Fruit fly (Drosophila melanogaster) whole organism, prepupa: ENCODE results near the gene CG43339.

Experiments used
- CG10631 ChIP-seq: fragments of 200-800 bp; sonication (Bioruptor generic); optimal IDR thresholded peaks from 2 replicates; lab custom pipeline; 2016; ENCODE audit warnings: missing biosample characterization, missing genetic modification characterization
- CG10669 ChIP-seq: fragments of 200-800 bp; sonication (Bioruptor generic); optimal IDR thresholded peaks from 3 replicates; lab custom pipeline; 2018; ENCODE audit warnings: missing biosample characterization, mild to moderate bottlenecking, missing genetic modification characterization, moderate library complexity
- CG11294 ChIP-seq: fragments of 200-800 bp; sonication (Bioruptor generic); IDR thresholded peaks from 2 replicates; pipeline ENCODE4 v1.3.6; 2022; ENCODE audit warnings: missing biosample characterization, missing genetic modification characterization
- CG11762 ChIP-seq: fragments of 200-800 bp; sonication (Bioruptor generic); optimal IDR thresholded peaks from 3 replicates; lab custom pipeline; 2016; ENCODE audit warnings: missing biosample characterization, missing genetic modification characterization; ENCODE audit not compliant: insufficient read depth
- CG11902 ChIP-seq: fragments of 200-800 bp; sonication (Bioruptor generic); optimal IDR thresholded peaks from 3 replicates; lab custom pipeline; 2016; ENCODE audit warnings: missing biosample characterization, missing genetic modification characterization
- CG1621 ChIP-seq: fragments of 200-800 bp; sonication (Bioruptor generic); optimal IDR thresholded peaks from 3 replicates; lab custom pipeline; 2018; ENCODE audit warnings: missing biosample characterization, mild to moderate bottlenecking, missing genetic modification characterization
- CG3032 ChIP-seq: fragments of 200-800 bp; optimal IDR thresholded peaks from 2 replicates; lab custom pipeline; 2019; ENCODE audit warnings: missing biosample characterization, mild to moderate bottlenecking, missing genetic modification characterization, moderate library complexity
- CG31627 ChIP-seq: fragments of 200-800 bp; sonication (Bioruptor generic); optimal IDR thresholded peaks from 3 replicates; lab custom pipeline; 2016; ENCODE audit warnings: missing biosample characterization, missing genetic modification characterization
- CG32006 ChIP-seq: fragments of 200-800 bp; sonication (Bioruptor generic); optimal IDR thresholded peaks from 3 replicates; lab custom pipeline; 2017; ENCODE audit warnings: missing biosample characterization, mild to moderate bottlenecking, missing genetic modification characterization
- CG34406 ChIP-seq: fragments of 200-800 bp; sonication (Bioruptor generic); optimal IDR thresholded peaks from 3 replicates; lab custom pipeline; 2016; ENCODE audit warnings: missing biosample characterization, missing genetic modification characterization
- CG3919 ChIP-seq: fragments of 200-800 bp; sonication (Bioruptor generic); optimal IDR thresholded peaks from 3 replicates; lab custom pipeline; 2016; ENCODE audit warnings: missing biosample characterization, missing genetic modification characterization
- CG4318 ChIP-seq: fragments of 200-800 bp; sonication (Bioruptor generic); optimal IDR thresholded peaks from 3 replicates; lab custom pipeline; 2017; ENCODE audit warnings: missing biosample characterization, mild to moderate bottlenecking, missing genetic modification characterization
- CG6163 ChIP-seq: fragments of 200-800 bp; sonication (Bioruptor generic); IDR thresholded peaks from 3 replicates; pipeline ENCODE4 v1.3.6; 2022; ENCODE audit warnings: missing biosample characterization, missing genetic modification characterization
- CG6276 ChIP-seq: fragments of 200-800 bp; sonication (Bioruptor generic); optimal IDR thresholded peaks from 2 replicates; lab custom pipeline; 2017; ENCODE audit warnings: missing biosample characterization, mild to moderate bottlenecking, missing genetic modification characterization
- CG6808 ChIP-seq: fragments of 200-800 bp; sonication (Bioruptor generic); optimal IDR thresholded peaks from 3 replicates; lab custom pipeline; 2017; ENCODE audit warnings: missing biosample characterization, missing genetic modification characterization, mild to moderate bottlenecking, moderate library complexity, missing genetic modification reagents
- CG7368 ChIP-seq: fragments of 200-800 bp; sonication (Bioruptor generic); optimal IDR thresholded peaks from 3 replicates; lab custom pipeline; 2016; ENCODE audit warnings: missing biosample characterization, missing genetic modification characterization
- CG8119 ChIP-seq: fragments of 200-800 bp; sonication (Bioruptor generic); IDR thresholded peaks from 3 replicates; pipeline ENCODE4 v1.3.6; 2022; ENCODE audit warnings: missing biosample characterization, missing genetic modification characterization
- CG8319 ChIP-seq: fragments of 200-800 bp; sonication (Bioruptor generic); optimal IDR thresholded peaks from 3 replicates; lab custom pipeline; 2016; ENCODE audit warnings: missing biosample characterization, missing genetic modification characterization
- CG8632 ChIP-seq: fragments of 200-800 bp; sonication (Bioruptor generic); optimal IDR thresholded peaks from 3 replicates; lab custom pipeline; 2016; ENCODE audit warnings: missing biosample characterization, missing genetic modification characterization
- CG9139 ChIP-seq: fragments of 200-800 bp; sonication (Bioruptor generic); optimal IDR thresholded peaks from 3 replicates; lab custom pipeline; 2017; ENCODE audit warnings: missing biosample characterization, mild to moderate bottlenecking, missing genetic modification characterization
- Eip75B ChIP-seq: fragments of 200-800 bp; sonication (Bioruptor generic); optimal IDR thresholded peaks from 3 replicates; lab custom pipeline; 2016; ENCODE audit warnings: missing biosample characterization, missing genetic modification characterization
- Ets21C ChIP-seq: fragments of 200-800 bp; sonication (Bioruptor generic); optimal IDR thresholded peaks from 3 replicates; lab custom pipeline; 2016; ENCODE audit warnings: missing biosample characterization, missing genetic modification characterization
- Ets96B ChIP-seq: fragments of 200-800 bp; optimal IDR thresholded peaks from 2 replicates; lab custom pipeline; 2019; ENCODE audit warnings: missing biosample characterization, mild to moderate bottlenecking, missing genetic modification characterization, moderate library complexity
- Gug ChIP-seq: fragments of 200-800 bp; sonication (Bioruptor generic); IDR thresholded peaks from 2 replicates; pipeline ENCODE4 v1.3.6; 2022; ENCODE audit warnings: missing biosample characterization, missing genetic modification characterization
- Hr4 ChIP-seq: fragments of 200-800 bp; sonication (Bioruptor generic); optimal IDR thresholded peaks from 3 replicates; lab custom pipeline; 2016; ENCODE audit warnings: missing biosample characterization, missing genetic modification characterization
- Lpt ChIP-seq: fragments of 200-800 bp; sonication (Bioruptor generic); optimal IDR thresholded peaks from 3 replicates; lab custom pipeline; 2016; ENCODE audit warnings: missing biosample characterization, missing genetic modification characterization
- Met ChIP-seq: fragments of 200-800 bp; sonication (Bioruptor generic); optimal IDR thresholded peaks from 3 replicates; lab custom pipeline; 2016; ENCODE audit warnings: missing biosample characterization, missing genetic modification characterization
- OdsH ChIP-seq: fragments of 200-800 bp; sonication (Bioruptor generic); optimal IDR thresholded peaks from 3 replicates; lab custom pipeline; 2016; ENCODE audit warnings: missing biosample characterization, missing genetic modification characterization
- Smox ChIP-seq: fragments of 200-800 bp; sonication (Bioruptor generic); optimal IDR thresholded peaks from 3 replicates; lab custom pipeline; 2016; ENCODE audit warnings: missing biosample characterization, missing genetic modification characterization
- Sox102F ChIP-seq: fragments of 200-800 bp; sonication (Bioruptor generic); optimal IDR thresholded peaks from 2 replicates; lab custom pipeline; 2016; ENCODE audit warnings: missing biosample characterization, mild to moderate bottlenecking, missing genetic modification characterization
- Sox15 ChIP-seq: fragments of 200-800 bp; sonication (Bioruptor generic); optimal IDR thresholded peaks from 3 replicates; lab custom pipeline; 2016; ENCODE audit warnings: missing biosample characterization, missing genetic modification characterization
- dac ChIP-seq: fragments of 200-800 bp; sonication (Bioruptor generic); optimal IDR thresholded peaks from 2 replicates; lab custom pipeline; 2017; ENCODE audit warnings: missing biosample characterization, mild to moderate bottlenecking, missing genetic modification characterization
- eg ChIP-seq: fragments of 200-800 bp; sonication (Bioruptor generic); IDR thresholded peaks from 3 replicates; pipeline ENCODE4 v1.3.6; 2022; ENCODE audit warnings: missing biosample characterization, missing genetic modification characterization
- esn ChIP-seq: fragments of 200-800 bp; sonication (Bioruptor generic); optimal IDR thresholded peaks from 2 replicates; lab custom pipeline; 2016; ENCODE audit warnings: missing biosample characterization, mild to moderate bottlenecking, missing genetic modification characterization, moderate library complexity
- fd59A ChIP-seq: fragments of 200-800 bp; sonication (Bioruptor generic); optimal IDR thresholded peaks from 2 replicates; lab custom pipeline; 2017; ENCODE audit warnings: missing biosample characterization, mild to moderate bottlenecking, missing genetic modification characterization, missing genetic modification reagents
- fd85E ChIP-seq: fragments of 200-800 bp; sonication (Bioruptor generic); optimal IDR thresholded peaks from 3 replicates; lab custom pipeline; 2016; ENCODE audit warnings: missing biosample characterization, missing genetic modification characterization
- fkh ChIP-seq: fragments of 200-800 bp; sonication (Bioruptor generic); optimal IDR thresholded peaks from 3 replicates; lab custom pipeline; 2017; ENCODE audit warnings: missing biosample characterization, mild to moderate bottlenecking, missing genetic modification characterization, moderate library complexity
- lz ChIP-seq: fragments of 200-800 bp; sonication (Bioruptor generic); optimal IDR thresholded peaks from 3 replicates; lab custom pipeline; 2016; ENCODE audit warnings: missing biosample characterization, missing genetic modification characterization
- net ChIP-seq: fragments of 200-800 bp; sonication (Bioruptor generic); optimal IDR thresholded peaks from 3 replicates; lab custom pipeline; 2016; ENCODE audit warnings: missing biosample characterization, missing genetic modification characterization
- pdm3 ChIP-seq: fragments of 200-800 bp; sonication (Bioruptor generic); optimal IDR thresholded peaks from 3 replicates; lab custom pipeline; 2016; ENCODE audit warnings: missing biosample characterization, missing genetic modification characterization
- salr ChIP-seq, 2 experiments: fragments of 200-800 bp; sonication (Bioruptor generic); optimal IDR thresholded peaks; 3 replicates each; lab custom pipeline; 2016 to 2018; ENCODE audit warnings: missing biosample characterization in 2 of 2, missing genetic modification characterization in 2 of 2, mild to moderate bottlenecking in 1 of 2
- spab ChIP-seq: fragments of 200-800 bp; sonication (Bioruptor generic); optimal IDR thresholded peaks from 2 replicates; lab custom pipeline; 2017; ENCODE audit warnings: missing biosample characterization, mild to moderate bottlenecking, missing genetic modification characterization, missing genetic modification reagents
- ss ChIP-seq, 2 experiments: fragments of 200-800 bp; sonication (Bioruptor generic); optimal IDR thresholded peaks; 2 replicates in 1 of 2; 3 replicates in 1 of 2; lab custom pipeline; 2017 to 2018; ENCODE audit warnings: mild to moderate bottlenecking in 2 of 2, missing biosample characterization in 2 of 2, missing genetic modification characterization in 2 of 2, moderate library complexity in 1 of 2
- svp ChIP-seq: fragments of 200-800 bp; sonication (Bioruptor generic); peaks from one replicate; lab custom pipeline; 2016; ENCODE audit warnings: missing biosample characterization, missing genetic modification characterization
- topi ChIP-seq: fragments of 200-800 bp; sonication (Bioruptor generic); optimal IDR thresholded peaks from 3 replicates; lab custom pipeline; 2016; ENCODE audit warnings: missing biosample characterization, missing genetic modification characterization
- vri ChIP-seq: fragments of 200-800 bp; sonication (Bioruptor generic); optimal IDR thresholded peaks from 3 replicates; lab custom pipeline; 2016; ENCODE audit warnings: missing biosample characterization, mild to moderate bottlenecking, missing genetic modification characterization

CG43339 gene

DNA sequence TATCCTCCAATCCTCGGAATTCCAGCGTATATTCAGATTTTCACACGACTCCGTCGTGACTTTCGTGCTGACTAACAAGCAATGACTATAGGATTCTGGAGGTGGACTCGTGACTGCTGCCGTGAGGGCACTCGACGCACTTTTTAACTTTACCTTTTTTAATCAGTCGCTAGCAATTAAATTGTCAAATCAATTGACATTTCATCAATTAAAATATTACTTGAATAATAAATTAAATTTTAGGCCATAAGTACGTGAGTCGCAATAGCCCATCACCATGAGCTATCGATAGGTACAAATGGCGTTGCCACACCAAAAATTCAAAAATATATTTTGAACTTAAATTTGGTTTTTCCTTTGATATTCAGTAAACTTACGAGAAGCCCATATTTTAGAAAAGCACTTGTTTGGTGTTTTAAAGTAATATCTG, 32.5 kb upstream of the CG43339 start, which contains the start of gene Jwa (continued):
- TF ChIP-seq vri = peak; percentile 93
- peak; percentile 72 for TF ChIP-seq Ets96B
- peak; percentile 50 for TF ChIP-seq fd59A (GFP tag; lab: Kevin White, UChicago)
- peak; percentile 77 for TF ChIP-seq Gug (GFP tag; lab: Robert Waterston, UW)
- peak; percentile 74 for TF ChIP-seq CG1621
- TF ChIP-seq fkh (GFP tag; lab: Kevin White, UChicago) = peak; percentile 32
- peak; percentile 90 for TF ChIP-seq Lpt (GFP tag; lab: Kevin White, UChicago)
- TF ChIP-seq OdsH = peak; percentile 87
- peak; percentile 85 for TF ChIP-seq Hr4 (GFP tag; lab: Kevin White, UChicago)
- peak; percentile 95 for TF ChIP-seq Sox102F (GFP tag; lab: Kevin White, UChicago)
- peak; percentile 85 for TF ChIP-seq Sox15 (GFP tag; lab: Kevin White, UChicago)
- TF ChIP-seq spab (GFP tag; lab: Kevin White, UChicago) = no peak
- TF ChIP-seq Eip75B (GFP tag; lab: Kevin White, UChicago) = peak; percentile 86
- TF ChIP-seq CG11762 (GFP tag; lab: Kevin White, UChicago) = peak; percentile 35
- TF ChIP-seq CG9139 = no peak
- peak; percentile 78 for TF ChIP-seq CG11902
- TF ChIP-seq Met (GFP tag; lab: Kevin White, UChicago) = peak; percentile 87
- peak; percentile 95 for TF ChIP-seq svp (GFP tag; lab: Kevin White, UChicago)

DNA sequence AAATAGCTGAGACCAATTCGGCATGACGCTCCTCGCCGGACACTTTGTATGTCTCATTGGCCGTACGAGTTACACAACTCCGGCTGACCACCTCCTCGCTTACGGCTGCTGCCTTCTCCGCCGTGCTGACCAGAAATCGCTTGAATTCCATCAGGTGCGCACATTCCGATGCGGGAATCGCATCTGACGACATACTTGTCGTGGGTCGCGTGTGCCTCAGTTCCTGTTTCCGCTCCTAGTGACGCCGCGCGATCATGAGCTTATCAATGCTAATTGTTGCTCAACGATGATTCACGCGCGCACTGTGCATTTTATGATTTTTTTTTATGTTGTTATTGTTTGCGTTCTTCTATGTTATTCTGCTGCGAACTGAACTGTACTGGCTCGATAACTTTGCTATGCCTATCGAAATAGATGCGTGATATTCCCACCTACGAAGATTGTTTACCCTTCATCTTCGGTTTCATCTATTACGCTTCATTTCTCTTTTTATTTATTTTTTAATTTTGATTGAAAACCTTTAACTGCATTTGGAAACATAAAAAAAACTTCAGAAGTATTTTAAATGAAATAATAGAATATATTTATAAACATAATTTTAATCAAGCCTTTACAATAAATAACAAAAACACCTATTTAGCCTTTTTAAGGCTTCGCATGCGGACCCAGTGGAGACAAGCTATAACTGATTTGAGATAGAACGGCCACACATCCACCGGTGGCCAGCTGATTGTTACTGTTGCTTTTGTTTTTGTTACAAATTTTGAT, 29.8 kb upstream of the CG43339 start, which contains the start of the genes CG10376 and CG10343:
Gene CG10376, minus strand, starts transcription at position 385 of the 768 bp plus-strand sequence.
Gene CG10343, plus strand, starts transcription at position 753 of the 768 bp plus-strand sequence.
- TF ChIP-seq CG11294 (GFP tag; lab: Robert Waterston, UW) (peak; percentile 84), CG8119 (peak; percentile 85), ss (GFP tag; optimal IDR thresholded peaks at IDR 0.05; lab: Kevin White, UChicago) (peak in 1 of 2 experiments; percentile 83), Lpt (GFP tag; lab: Kevin White, UChicago) (peak; percentile 75), CG32006 (GFP tag; lab: Kevin White, UChicago) (peak; percentile 93), CG11902 (peak; percentile 80), CG8319 (GFP tag; lab: Kevin White, UChicago) (peak; percentile 59), CG3919 (GFP tag; lab: Kevin White, UChicago) (peak; percentile 76), Eip75B (GFP tag; lab: Kevin White, UChicago) (no peak), CG7368 (GFP tag; lab: Kevin White, UChicago) (peak; percentile 55), Hr4 (GFP tag; lab: Kevin White, UChicago) (peak; percentile 82), CG8632 (GFP tag; lab: Kevin White, UChicago) (peak; percentile 82), CG31627 (GFP tag; lab: Kevin White, UChicago) (peak; percentile 79), lz (GFP tag; lab: Kevin White, UChicago) (peak; percentile 68), fd59A (GFP tag; lab: Kevin White, UChicago) (peak; percentile 71), CG10631 (peak; percentile 93), CG34406 (GFP tag; lab: Kevin White, UChicago) (peak; percentile 84), Smox (no peak), CG6276 (GFP tag; lab: Kevin White, UChicago) (no peak), net (GFP tag; lab: Kevin White, UChicago) (peak; percentile 60), dac (GFP tag; lab: Kevin White, UChicago) (peak; percentile 73), Ets21C (GFP tag; lab: Kevin White, UChicago) (peak; percentile 65), CG9139 (no peak), salr (GFP tag; optimal IDR thresholded peaks at IDR 0.05; lab: Kevin White, UChicago) (peak; percentile 54 to 80), spab (GFP tag; lab: Kevin White, UChicago) (no peak), topi (GFP tag; lab: Kevin White, UChicago) (peak; percentile 66), svp (GFP tag; lab: Kevin White, UChicago) (peak; percentile 81), Ets96B (peak; percentile 87), CG4318 (GFP tag; lab: Kevin White, UChicago) (no peak), pdm3 (GFP tag; lab: Kevin White, UChicago) (no peak), CG6808 (GFP tag; lab: Kevin White, UChicago) (peak; percentile 77), CG6163 (GFP tag; lab: Robert Waterston, UW) (peak; percentile 76), eg (peak; percentile 82), CG1621 (peak; percentile 42), Sox102F (GFP tag; lab: Kevin White, UChicago) (no peak), Met (GFP tag; lab: Kevin White, UChicago) (no peak), CG10669 (GFP tag; lab: Kevin White, UChicago) (peak; percentile 81), fd85E (GFP tag; lab: Kevin White, UChicago) (no peak), CG3032 (tag; lab: Kevin White, UChicago) (peak; percentile 92), esn (GFP tag; lab: Kevin White, UChicago) (peak; percentile 78), Sox15 (GFP tag; lab: Kevin White, UChicago) (peak; percentile 88)
